Worm (Caenorhabditis elegans) whole organism, early embryonic: Measurements from ENCODE around the gene ccch-3.

Source experiments
- F13C5.2 ChIP-seq: sonication (generic microtip); optimal IDR thresholded peaks from 2 replicates; lab custom pipeline; 2017; ENCODE audit warnings: mild to moderate bottlenecking, missing genetic modification characterization, inconsistent platforms, missing compliant biosample characterization
- ceh-13 ChIP-seq: fragments of 200-800 bp; sonication (Bioruptor generic); optimal IDR thresholded peaks from 2 replicates; lab custom pipeline; 2018; ENCODE audit warnings: mild to moderate bottlenecking, missing genetic modification characterization, missing compliant biosample characterization
- ceh-36 ChIP-seq: sonication (generic microtip); optimal IDR thresholded peaks from 2 replicates; lab custom pipeline; 2016; ENCODE audit warnings: missing genetic modification characterization, inconsistent platforms, missing compliant biosample characterization
- hmg-4 ChIP-seq: fragments of 200-800 bp; sonication (Bioruptor generic); optimal IDR thresholded peaks from 2 replicates; lab custom pipeline; 2018; ENCODE audit warnings: mild to moderate bottlenecking, missing genetic modification characterization, missing compliant biosample characterization
- tbx-11 ChIP-seq: fragments of 200-800 bp; sonication (Bioruptor generic); IDR thresholded peaks from 2 replicates; pipeline ENCODE4 v1.3.6; 2022; ENCODE audit warnings: missing genetic modification characterization, missing compliant biosample characterization

- no peak for TF ChIP-seq F13C5.2
- TF ChIP-seq hmg-4 (GFP tag; lab: Kevin White, UChicago): no peak
- TF ChIP-seq ceh-13: no peak
- TF ChIP-seq tbx-11 (GFP tag; lab: Robert Waterston, UW): no peak
- TF ChIP-seq ceh-36 (tag; lab: Kevin White, UChicago): no peak
These were observed 7.9 kb upstream of the ccch-3 start for ce11 chrV:12667397-12667796.
